Worm (Caenorhabditis elegans) whole organism, young adult: ENCODE measurements around the gene osgn-1.

Experiments
- K11D2.4 ChIP-seq: fragments of 200-800 bp; sonication (Bioruptor generic); IDR thresholded peaks from 2 replicates; pipeline ENCODE4 v1.3.6; 2022; ENCODE audit warnings: missing genetic modification reagents, missing genetic modification characterization, missing compliant biosample characterization
- Y79H2A.3 ChIP-seq: fragments of 200-800 bp; sonication (Bioruptor generic); conservative IDR thresholded peaks from 2 replicates; pipeline ENCODE4 v1.3.6; 2022; ENCODE audit warnings: missing genetic modification reagents, missing genetic modification characterization, missing compliant biosample characterization
- Y95B8A.8 ChIP-seq: fragments of 200-800 bp; sonication (Bioruptor generic); IDR thresholded peaks from 2 replicates; pipeline ENCODE4 v1.3.6; 2022; ENCODE audit warnings: missing genetic modification reagents, missing genetic modification characterization, missing compliant biosample characterization
- ekl-4 ChIP-seq: fragments of 200-800 bp; sonication (Bioruptor generic); IDR thresholded peaks from 2 replicates; pipeline ENCODE4 v1.3.6; 2022; ENCODE audit warnings: missing genetic modification reagents, missing genetic modification characterization, missing compliant biosample characterization
- hmg-1.2 ChIP-seq: fragments of 200-800 bp; sonication (Bioruptor generic); IDR thresholded peaks from 2 replicates; pipeline ENCODE4 v1.3.6; 2022; ENCODE audit warnings: missing genetic modification reagents, missing genetic modification characterization, missing compliant biosample characterization
- lsl-1 ChIP-seq: fragments of 200-800 bp; sonication (Bioruptor generic); optimal IDR thresholded peaks from 2 replicates; lab custom pipeline; 2018; ENCODE audit warnings: mild to moderate bottlenecking, missing genetic modification characterization, moderate library complexity, missing compliant biosample characterization
- lsy-27 ChIP-seq: sonication (generic microtip); optimal IDR thresholded peaks from 2 replicates; lab custom pipeline; 2017; ENCODE audit warnings: missing genetic modification characterization, mild to moderate bottlenecking, missing compliant biosample characterization, antibody characterized with exemption, missing genotype, borderline replicate concordance; ENCODE audit not compliant: insufficient read depth
- nhr-80 ChIP-seq: sonication (generic microtip); optimal IDR thresholded peaks from 2 replicates; lab custom pipeline; 2016; ENCODE audit warnings: missing genetic modification characterization, missing compliant biosample characterization
- tbx-9 ChIP-seq: sonication (generic microtip); optimal IDR thresholded peaks from 2 replicates; lab custom pipeline; 2016; ENCODE audit warnings: borderline replicate concordance, missing genetic modification characterization, inconsistent platforms, missing compliant biosample characterization

Gene osgn-1

DNA sequence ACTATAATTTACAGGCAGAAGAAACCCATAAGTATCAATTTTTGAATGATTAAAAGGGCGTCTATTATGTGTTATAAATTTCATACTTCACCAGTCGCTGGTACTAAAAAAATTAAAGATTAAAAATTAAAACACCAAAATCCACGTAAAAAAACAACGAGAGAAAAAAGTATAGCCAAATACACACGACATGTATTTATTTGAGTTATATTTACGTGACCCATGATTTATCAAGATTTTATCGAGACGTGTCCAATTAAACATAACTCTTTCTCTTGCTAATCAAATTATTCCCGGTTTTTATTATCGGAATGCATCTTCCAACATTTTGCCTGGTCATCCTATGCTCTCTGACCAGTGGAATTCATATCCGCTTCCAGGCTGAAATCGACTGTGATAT is 60.1 kb downstream of the osgn-1 start, which contains the start of gene F36A4.4:
Gene F36A4.4, plus strand, starts transcription at position 301 of the 400 bp plus-strand sequence.
- TF ChIP-seq Y95B8A.8 (GFP tag; lab: Robert Waterston, UW): no peak
- no peak for TF ChIP-seq ekl-4 (GFP tag; lab: Robert Waterston, UW)
- TF ChIP-seq K11D2.4 (GFP tag; lab: Robert Waterston, UW): no peak
- no peak for TF ChIP-seq hmg-1.2 (GFP tag; lab: Robert Waterston, UW)
- TF ChIP-seq nhr-80 (tag; lab: Kevin White, UChicago): no peak
- TF ChIP-seq lsy-27 (tag; lab: Kevin White, UChicago): no peak
- no peak for TF ChIP-seq tbx-9 (tag; lab: Kevin White, UChicago)
- TF ChIP-seq Y79H2A.3 (GFP tag; lab: Robert Waterston, UW): no peak
- TF ChIP-seq lsl-1 (GFP tag; lab: Kevin White, UChicago): no peak
